Worm (Caenorhabditis elegans): ENCODE measurements around the gene F38H12.5.

The F38H12.5 gene

ce11 chrV:4109873-4110272, 27.0 kb upstream of the F38H12.5 start, which contains the start of gene clc-18:
Gene clc-18 (minus strand): TSS chrV:4109973.
- TF ChIP-seq ztf-22 (GFP tag; optimal IDR thresholded peaks at IDR 0.05) (no peak), lsl-1 (GFP tag; optimal IDR thresholded peaks at IDR 0.05) (no peak), Y67H2A.10 (GFP tag; conservative IDR thresholded peaks at IDR 0.05) (no peak), F22D6.2 (tag; optimal IDR thresholded peaks at IDR 0.05) (no peak), ztf-26 (tag; optimal IDR thresholded peaks at IDR 0.05) (no peak), dpl-1 (GFP tag; optimal IDR thresholded peaks at IDR 0.05) (no peak), K11D2.4 (GFP tag; IDR thresholded peaks at IDR 0.05) (no peak), snpc-1.3 (tag; optimal IDR thresholded peaks at IDR 0.05; ENCODE audit: insufficient read depth) (no peak), dpff-1 (tag; optimal IDR thresholded peaks at IDR 0.05) (no peak), F52B5.7 (tag; optimal IDR thresholded peaks at IDR 0.05) (no peak), mes-4 (tag; optimal IDR thresholded peaks at IDR 0.05) (no peak), rec-8 (tag; optimal IDR thresholded peaks at IDR 0.05) (no peak), hlh-26 (GFP tag; conservative IDR thresholded peaks at IDR 0.05) (no peak), lag-1 (GFP tag; IDR thresholded peaks at IDR 0.05) (no peak), let-607 (tag; optimal IDR thresholded peaks at IDR 0.05) (no peak)

- TF ChIP-seq unc-130 (GFP tag; optimal IDR thresholded peaks at IDR 0.05), result no peak
- no peak for TF ChIP-seq tbp1 (GFP tag; optimal IDR thresholded peaks at IDR 0.05)
- TF ChIP-seq ceh-58 (GFP tag; IDR thresholded peaks at IDR 0.05), result no peak
- TF ChIP-seq lin-26 (GFP tag; IDR thresholded peaks at IDR 0.05), result no peak
- TF ChIP-seq mes-4 (tag; optimal IDR thresholded peaks at IDR 0.05), result no peak
- TF ChIP-seq mel-28 (tag; optimal IDR thresholded peaks at IDR 0.05; ENCODE audit: borderline replicate concordance), result no peak
- no peak for TF ChIP-seq attf-6 (GFP tag; IDR thresholded peaks at IDR 0.05)
Measured at ce11 chrV:4106688-4107087, 23.8 kb upstream of the F38H12.5 start.

- TF ChIP-seq lsy-27 (tag; optimal IDR thresholded peaks at IDR 0.05; ENCODE audit: borderline replicate concordance, insufficient read depth) (no peak), nfya-2 (GFP tag; IDR thresholded peaks at IDR 0.05) (no peak), lsl-1 (GFP tag; optimal IDR thresholded peaks at IDR 0.05) (no peak), aptf-3 (GFP tag; IDR thresholded peaks at IDR 0.05) (no peak), dpl-1 (GFP tag; optimal IDR thresholded peaks at IDR 0.05) (no peak), tbx-9 (tag; optimal IDR thresholded peaks at IDR 0.05; ENCODE audit: borderline replicate concordance) (no peak), rcor-1 (GFP tag; IDR thresholded peaks at IDR 0.05) (no peak), mcd-1 (GFP tag; IDR thresholded peaks at IDR 0.05) (no peak), nhr-27 (tag; optimal IDR thresholded peaks at IDR 0.05) (no peak), B0336.3 (GFP tag; IDR thresholded peaks at IDR 0.05) (no peak), mes-4 (tag; optimal IDR thresholded peaks at IDR 0.05) (no peak), lag-1 (GFP tag; IDR thresholded peaks at IDR 0.05) (no peak)
Measured at ce11 chrV:4104298-4104697, 21.4 kb upstream of the F38H12.5 start, which contains the start of gene srj-39. Gene srj-39 (plus strand): TSS chrV:4104598.

- TF ChIP-seq ztf-25 (GFP tag; IDR thresholded peaks at IDR 0.05), result no peak
- TF ChIP-seq aptf-3 (GFP tag; IDR thresholded peaks at IDR 0.05), result no peak
- TF ChIP-seq hlh-12 (tag; optimal IDR thresholded peaks at IDR 0.05), result no peak
- TF ChIP-seq snpc-3.4 (tag; optimal IDR thresholded peaks at IDR 0.05), result no peak
- TF ChIP-seq zfh-2 (GFP tag; conservative IDR thresholded peaks at IDR 0.05), result no peak
- no peak for TF ChIP-seq egrh-3 (GFP tag; IDR thresholded peaks at IDR 0.05)
- no peak for TF ChIP-seq xnd-1 (tag; optimal IDR thresholded peaks at IDR 0.05)
- TF ChIP-seq dpl-1 (GFP tag; optimal IDR thresholded peaks at IDR 0.05), result no peak
Measured at ce11 chrV:4101567-4101966, 18.7 kb upstream of the F38H12.5 start, which contains the start of gene srj-40. Gene srj-40 (plus strand): TSS chrV:4101867.
